Worm (Caenorhabditis elegans) whole organism, L1 larva: Measurements from ENCODE around the gene H19J13.2.
"Not testable (repeated sequence)": the region's sequence is repeated elsewhere in the genome, so short reads cannot be mapped to it uniquely, and the experiment has no call there.

Experiments used
- ama-1 ChIP-seq: fragments of 150-350 bp; optimal IDR thresholded peaks from 2 replicates; lab custom pipeline; 2014
- ceh-63 ChIP-seq: fragments of 200-800 bp; sonication (Bioruptor generic); optimal IDR thresholded peaks from 2 replicates; lab custom pipeline; 2018; ENCODE audit warnings: mild to moderate bottlenecking, missing genetic modification characterization, missing compliant biosample characterization
- hlh-17 ChIP-seq: fragments of 200-800 bp; sonication (Bioruptor generic); optimal IDR thresholded peaks from 2 replicates; lab custom pipeline; 2018; ENCODE audit warnings: missing genetic modification characterization, mild to moderate bottlenecking, missing compliant biosample characterization, moderate library complexity, borderline replicate concordance
- hlh-4 ChIP-seq: sonication (generic microtip); optimal IDR thresholded peaks from 2 replicates; lab custom pipeline; 2016; ENCODE audit warnings: mild to moderate bottlenecking, missing genetic modification characterization, missing compliant biosample characterization
- sptf-1 ChIP-seq: fragments of 150-350 bp; optimal IDR thresholded peaks from 2 replicates; lab custom pipeline; 2014; ENCODE audit warnings: missing biosample characterization, missing genetic modification characterization

ce11 chrX:12302755-12303154 is 29.0 kb upstream of the H19J13.2 start, which contains the start of gene dot-1.3:
- not testable (repeated sequence) for TF ChIP-seq ama-1; hlh-4 (tag; lab: Kevin White, UChicago); sptf-1; hlh-17 (GFP tag; lab: Kevin White, UChicago); ceh-63 (GFP tag; lab: Kevin White, UChicago)
